Fruit fly (Drosophila melanogaster): ENCODE measurements around the gene CG1637.

CG1637 gene

dm6 chrX:10905047-10905446 lies 27.4 kb upstream of the CG1637 start (continued):
- TF ChIP-seq CG6654 (GFP tag; optimal IDR thresholded peaks at IDR 0.05) = peak; percentile 34
- TF ChIP-seq CG7963 (GFP tag; IDR thresholded peaks at IDR 0.05; ENCODE audit: partially characterized antibody) = no peak
- TF ChIP-seq YL-1 (GFP tag; optimal IDR thresholded peaks at IDR 0.05) = no peak
- TF ChIP-seq sna (GFP tag; IDR thresholded peaks at IDR 0.05; ENCODE audit: partially characterized antibody) = no peak
- TF ChIP-seq oc (tag; optimal IDR thresholded peaks at IDR 0.05) = peak; percentile 35
- TF ChIP-seq HLHmδ (GFP tag; optimal IDR thresholded peaks at IDR 0.05) = no peak
- no peak for TF ChIP-seq rib (GFP tag; IDR thresholded peaks at IDR 0.05)
- TF ChIP-seq Mad (GFP tag; optimal IDR thresholded peaks at IDR 0.05) = peak; percentile 60
- TF ChIP-seq peb (GFP tag; IDR thresholded peaks at IDR 0.05) = 0 out of 2 replicates have a peak, but pooled peaks have one; percentile 35
- peak; percentile 70 for TF ChIP-seq CG4424 (GFP tag; optimal IDR thresholded peaks at IDR 0.05)
- no peak for TF ChIP-seq Rx (GFP tag; IDR thresholded peaks at IDR 0.05)
- peak; percentile 44 for TF ChIP-seq CG6689 (GFP tag; IDR thresholded peaks at IDR 0.05)
- no peak for TF ChIP-seq tna (GFP tag; IDR thresholded peaks at IDR 0.05; ENCODE audit: partially characterized antibody)
- no peak for TF ChIP-seq CG31365 (tag; optimal IDR thresholded peaks at IDR 0.05)
- TF ChIP-seq CG3163 (GFP tag; optimal IDR thresholded peaks at IDR 0.05) = peak; percentile 7
- TF ChIP-seq nmo (GFP tag; optimal IDR thresholded peaks at IDR 0.05) = peak; percentile 80
- no peak for TF ChIP-seq bigmax (GFP tag; optimal IDR thresholded peaks at IDR 0.05)
- peak; percentile 64 for TF ChIP-seq CG14710 (tag; optimal IDR thresholded peaks at IDR 0.05)
- no peak for TF ChIP-seq lbe (GFP tag; optimal IDR thresholded peaks at IDR 0.05)
- TF ChIP-seq chm (GFP tag; IDR thresholded peaks at IDR 0.05) = no peak
- TF ChIP-seq Sry-β (GFP tag; optimal IDR thresholded peaks at IDR 0.05) = no peak
- TF ChIP-seq Hr78 (GFP tag; optimal IDR thresholded peaks at IDR 0.05) = no peak
- no peak for TF ChIP-seq GATAe (GFP tag; conservative IDR thresholded peaks at IDR 0.05)
- TF ChIP-seq E2f1 (GFP tag; IDR thresholded peaks at IDR 0.05) = peak; percentile 34; the same call in 1 of the 2 replicates
- peak; percentile 53; the same call in 1 of the 3 replicates for TF ChIP-seq Aef1 (GFP tag; IDR thresholded peaks at IDR 0.05)
- no peak for TF ChIP-seq Hand (GFP tag; optimal IDR thresholded peaks at IDR 0.05)
- peak; percentile 61 for TF ChIP-seq Mes4 (GFP tag; optimal IDR thresholded peaks at IDR 0.05)
- TF ChIP-seq CG31388 (GFP tag; optimal IDR thresholded peaks at IDR 0.05) = peak; percentile 0
- peak; percentile 80 for TF ChIP-seq CG9727 (GFP tag; optimal IDR thresholded peaks at IDR 0.05)
- peak; percentile 63 for TF ChIP-seq CG6254 (GFP tag; optimal IDR thresholded peaks at IDR 0.05)
- peak; percentile 50 for TF ChIP-seq CG10462 (GFP tag; optimal IDR thresholded peaks at IDR 0.05)
- TF ChIP-seq CG30431 (GFP tag; optimal IDR thresholded peaks at IDR 0.05) = peak; percentile 39
- TF ChIP-seq CG10431 (GFP tag; optimal IDR thresholded peaks at IDR 0.05) = no peak
- TF ChIP-seq z (GFP tag; IDR thresholded peaks at IDR 0.05) = no peak
- TF ChIP-seq Bteb2 (GFP tag; optimal IDR thresholded peaks at IDR 0.05) = peak; percentile 4
- TF ChIP-seq CG3838 (GFP tag; optimal IDR thresholded peaks at IDR 0.05) = no peak
- TF ChIP-seq knrl (GFP tag; IDR thresholded peaks at IDR 0.05; ENCODE audit: partially characterized antibody) = no peak
- TF ChIP-seq her (GFP tag; optimal IDR thresholded peaks at IDR 0.05) = no peak
- TF ChIP-seq Gug (GFP tag; IDR thresholded peaks at IDR 0.05) = peak; percentile 33; the same call in 1 of the 4 replicates
- TF ChIP-seq ftz-f1 (GFP tag; optimal IDR thresholded peaks at IDR 0.05) = no peak
- TF ChIP-seq maf-S (GFP tag; optimal IDR thresholded peaks at IDR 0.05) = peak; percentile 42
- no peak for TF ChIP-seq CG6272 (GFP tag; IDR thresholded peaks at IDR 0.05)
- peak; percentile 58 for TF ChIP-seq CG8388 (GFP tag; optimal IDR thresholded peaks at IDR 0.05)
- no peak for TF ChIP-seq CG4617 (GFP tag; optimal IDR thresholded peaks at IDR 0.05; ENCODE audit: borderline replicate concordance)
- TF ChIP-seq CG1647 (GFP tag; optimal IDR thresholded peaks at IDR 0.05) = peak; percentile 56
- TF ChIP-seq HLH4C (GFP tag; IDR thresholded peaks at IDR 0.05; ENCODE audit: partially characterized antibody) = no peak
- no peak for TF ChIP-seq ham (GFP tag; IDR thresholded peaks at IDR 0.05)
- TF ChIP-seq Ssrp (tag; optimal IDR thresholded peaks at IDR 0.05) = peak; percentile 71
- no peak for TF ChIP-seq CG8765 (GFP tag; IDR thresholded peaks at IDR 0.05)
- TF ChIP-seq pros (GFP tag; optimal IDR thresholded peaks at IDR 0.05) = peak; percentile 5
- peak; percentile 41 for TF ChIP-seq Dip3 (GFP tag; optimal IDR thresholded peaks at IDR 0.05)

Data from whole organism, embryonic.